Worm (Caenorhabditis elegans) whole organism, L2 larva: ENCODE data around the gene sre-18.

ENCODE experiments used
- R02D3.7 ChIP-seq: fragments of 150-350 bp; optimal IDR thresholded peaks from 2 replicates; lab custom pipeline; 2014; ENCODE audit warnings: missing biosample characterization, missing genetic modification characterization
- ama-1 ChIP-seq: fragments of 150-350 bp; optimal IDR thresholded peaks from 2 replicates; lab custom pipeline; 2018; ENCODE audit warnings: inconsistent platforms
- ceh-16 ChIP-seq: fragments of 150-350 bp; optimal IDR thresholded peaks from 2 replicates; lab custom pipeline; 2014; ENCODE audit warnings: missing biosample characterization, missing genetic modification characterization
- crh-2 ChIP-seq: sonication (generic microtip); optimal IDR thresholded peaks from 2 replicates; lab custom pipeline; 2017; ENCODE audit warnings: missing biosample characterization, missing genetic modification characterization
- mdl-1 ChIP-seq, 2 experiments: fragments of 150-350 bp in 1 of 2; sonication (generic microtip) in 1 of 2; optimal IDR thresholded peaks; 2 replicates each; lab custom pipeline; 2017; ENCODE audit warnings: missing biosample characterization in 2 of 2, missing genetic modification characterization in 2 of 2
- nhr-12 ChIP-seq: fragments of 150-350 bp; optimal IDR thresholded peaks from 2 replicates; lab custom pipeline; 2014; ENCODE audit warnings: missing biosample characterization, missing genetic modification characterization
- unc-62 ChIP-seq: fragments of 150-350 bp; optimal IDR thresholded peaks from 2 replicates; lab custom pipeline; 2014; ENCODE audit warnings: missing biosample characterization, missing genetic modification reagents, missing genetic modification characterization
- ztf-11 ChIP-seq: sonication (generic microtip); optimal IDR thresholded peaks from 2 replicates; lab custom pipeline; 2017; ENCODE audit warnings: missing biosample characterization, missing genetic modification characterization

DNA sequence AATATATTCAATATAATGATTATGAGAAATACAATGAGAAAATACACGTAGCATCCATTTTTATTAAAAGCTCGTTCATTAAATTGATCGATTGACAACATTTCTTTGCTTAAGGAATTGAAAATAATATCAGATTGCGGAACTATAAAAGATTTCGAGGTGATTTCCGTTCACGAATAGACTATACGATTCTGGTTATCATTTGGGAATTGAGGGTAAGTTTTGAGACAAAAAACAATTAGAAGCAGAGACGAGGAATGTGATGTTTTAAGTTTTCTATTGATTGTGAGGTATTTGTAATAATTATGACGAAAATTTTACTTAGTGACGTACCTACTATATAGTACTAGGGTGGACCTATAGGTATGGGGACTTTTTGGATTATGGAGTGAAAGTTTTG is 9.3 kb upstream of the sre-18 start, which contains the start of gene sre-19:
- TF ChIP-seq nhr-12 (tag; lab: Kevin White, UChicago) (no peak), mdl-1 (tag; optimal IDR thresholded peaks at IDR 0.05; lab: Kevin White, UChicago) (no peak), crh-2 (tag; lab: Kevin White, UChicago) (no peak), unc-62 (no peak), ama-1 (lab: Kevin White, UChicago) (no peak), R02D3.7 (tag; lab: Kevin White, UChicago) (no peak), ztf-11 (tag; lab: Kevin White, UChicago) (no peak), ceh-16 (tag; lab: Kevin White, UChicago) (no peak)
